Fruit fly (Drosophila melanogaster): ENCODE data around the gene Stt3A.

Stt3A gene

dm6 chrX:21045448-21045941 is 8.2 kb downstream of the Stt3A start (continued):
- peak; percentile 32 for TF ChIP-seq Sox102F (GFP tag; optimal IDR thresholded peaks at IDR 0.05)
- no peak for TF ChIP-seq Vsx1 (GFP tag; optimal IDR thresholded peaks at IDR 0.05)
- TF ChIP-seq klu (GFP tag; IDR thresholded peaks at IDR 0.05) = no peak
- 0 out of 2 replicates have a peak, but pooled peaks have one; percentile 24 for TF ChIP-seq esg (GFP tag; conservative IDR thresholded peaks at IDR 0.05)
- peak; percentile 25 for TF ChIP-seq ATbp (GFP tag; optimal IDR thresholded peaks at IDR 0.05)
- no peak for TF ChIP-seq sima (GFP tag; optimal IDR thresholded peaks at IDR 0.05)
- TF ChIP-seq al (GFP tag; IDR thresholded peaks at IDR 0.05) = no peak
- TF ChIP-seq crp (GFP tag; optimal IDR thresholded peaks at IDR 0.05) = no peak
- TF ChIP-seq vnd (GFP tag; IDR thresholded peaks at IDR 0.05; ENCODE audit: partially characterized antibody) = no peak
- peak; percentile 58 for TF ChIP-seq gem (tag; optimal IDR thresholded peaks at IDR 0.05)
- no peak for TF ChIP-seq mld (GFP tag; IDR thresholded peaks at IDR 0.05; ENCODE audit: partially characterized antibody)
- no peak for TF ChIP-seq Dek (tag; optimal IDR thresholded peaks at IDR 0.05)
- TF ChIP-seq CG13424 (tag; optimal IDR thresholded peaks at IDR 0.05) = peak; percentile 31
- no peak for TF ChIP-seq Hsf (GFP tag; optimal IDR thresholded peaks at IDR 0.05)
- TF ChIP-seq CG8765 (GFP tag; IDR thresholded peaks at IDR 0.05) = no peak
- no peak for TF ChIP-seq Ets65A (GFP tag)
- TF ChIP-seq Sox100B (GFP tag; optimal IDR thresholded peaks at IDR 0.05) = peak; percentile 35
- no peak for TF ChIP-seq MESR4 (GFP tag; optimal IDR thresholded peaks at IDR 0.05)
- TF ChIP-seq ERR (GFP tag; optimal IDR thresholded peaks at IDR 0.05) = no peak
- no peak for TF ChIP-seq H15 (GFP tag; IDR thresholded peaks at IDR 0.05)
- no peak for TF ChIP-seq TFAM (GFP tag; optimal IDR thresholded peaks at IDR 0.05)
- TF ChIP-seq lab (GFP tag; optimal IDR thresholded peaks at IDR 0.05) = no peak
- no peak for TF ChIP-seq CG7928 (GFP tag; optimal IDR thresholded peaks at IDR 0.05)
- TF ChIP-seq CG2120 (GFP tag; optimal IDR thresholded peaks at IDR 0.05) = no peak
- TF ChIP-seq CG12942 (GFP tag; optimal IDR thresholded peaks at IDR 0.05) = no peak
- TF ChIP-seq her (GFP tag; optimal IDR thresholded peaks at IDR 0.05) = no peak
- no peak for TF ChIP-seq Tbp (GFP tag; optimal IDR thresholded peaks at IDR 0.05)
- TF ChIP-seq CG15479 (GFP tag; optimal IDR thresholded peaks at IDR 0.05) = no peak
- TF ChIP-seq pita (GFP tag; optimal IDR thresholded peaks at IDR 0.05) = no peak
- no peak for TF ChIP-seq CG34376 (GFP tag; optimal IDR thresholded peaks at IDR 0.05)
- TF ChIP-seq CG16815 (GFP tag; optimal IDR thresholded peaks at IDR 0.05) = no peak
- no peak for TF ChIP-seq Hr39 (optimal IDR thresholded peaks at IDR 0.05)
- no peak for TF ChIP-seq CG13624 (GFP tag; optimal IDR thresholded peaks at IDR 0.05)
- TF ChIP-seq Mes4 (GFP tag; optimal IDR thresholded peaks at IDR 0.05) = no peak
- peak; percentile 62 for TF ChIP-seq twi (tag; optimal IDR thresholded peaks at IDR 0.05)
- peak; percentile 40 for TF ChIP-seq dmrt11E (tag; optimal IDR thresholded peaks at IDR 0.05)
- no peak for TF ChIP-seq CG16863 (GFP tag; optimal IDR thresholded peaks at IDR 0.05)
- TF ChIP-seq CG12659 (GFP tag; optimal IDR thresholded peaks at IDR 0.05) = no peak
- TF ChIP-seq Meics (GFP tag; optimal IDR thresholded peaks at IDR 0.05) = no peak
- peak; percentile 47 for TF ChIP-seq dm (GFP tag; optimal IDR thresholded peaks at IDR 0.05)
- TF ChIP-seq yki (optimal IDR thresholded peaks at IDR 0.05) = no peak
- no peak for TF ChIP-seq CG12071 (GFP tag; optimal IDR thresholded peaks at IDR 0.05)
- TF ChIP-seq Chrac-16 (GFP tag; optimal IDR thresholded peaks at IDR 0.05) = no peak
- TF ChIP-seq sug (tag; optimal IDR thresholded peaks at IDR 0.05) = no peak
- no peak for TF ChIP-seq CG9797 (GFP tag; optimal IDR thresholded peaks at IDR 0.05)
- no peak for TF ChIP-seq Jarid2 (GFP tag; optimal IDR thresholded peaks at IDR 0.05)
- TF ChIP-seq lola (GFP tag; optimal IDR thresholded peaks at IDR 0.05) = peak in 1 of 3 experiments; percentile 8
- no peak for TF ChIP-seq D19B (GFP tag; optimal IDR thresholded peaks at IDR 0.05)
- TF ChIP-seq mam (GFP tag; optimal IDR thresholded peaks at IDR 0.05) = no peak
- no peak for TF ChIP-seq Pdp1 (GFP tag; optimal IDR thresholded peaks at IDR 0.05)
- no peak for TF ChIP-seq kah (GFP tag; optimal IDR thresholded peaks at IDR 0.05)
